Fruit fly (Drosophila melanogaster) whole organism, adult: Measurements from ENCODE around the gene CG12123.

Experiments
- CG11617 ChIP-seq: fragments of 200-800 bp; sonication (Bioruptor generic); optimal IDR thresholded peaks from 2 replicates; lab custom pipeline; 2017; ENCODE audit warnings: mild to moderate bottlenecking, missing biosample characterization, missing genetic modification reagents, missing genetic modification characterization
- CG1620 ChIP-seq: fragments of 200-800 bp; sonication (Bioruptor generic); optimal IDR thresholded peaks from 2 replicates; lab custom pipeline; 2016; ENCODE audit warnings: missing biosample characterization, missing genetic modification characterization
- CG7101 ChIP-seq: fragments of 200-800 bp; sonication (Bioruptor generic); optimal IDR thresholded peaks from 2 replicates; lab custom pipeline; 2018; ENCODE audit warnings: missing biosample characterization, mild to moderate bottlenecking, missing genetic modification characterization, moderate library complexity
- ovo ChIP-seq: fragments of 200-800 bp; sonication (Bioruptor generic); optimal IDR thresholded peaks from 2 replicates; lab custom pipeline; 2016; ENCODE audit warnings: missing biosample characterization, missing genetic modification characterization
- toe ChIP-seq: fragments of 200-800 bp; sonication (Bioruptor generic); optimal IDR thresholded peaks from 2 replicates; lab custom pipeline; 2016; ENCODE audit warnings: missing biosample characterization, missing genetic modification characterization

DNA sequence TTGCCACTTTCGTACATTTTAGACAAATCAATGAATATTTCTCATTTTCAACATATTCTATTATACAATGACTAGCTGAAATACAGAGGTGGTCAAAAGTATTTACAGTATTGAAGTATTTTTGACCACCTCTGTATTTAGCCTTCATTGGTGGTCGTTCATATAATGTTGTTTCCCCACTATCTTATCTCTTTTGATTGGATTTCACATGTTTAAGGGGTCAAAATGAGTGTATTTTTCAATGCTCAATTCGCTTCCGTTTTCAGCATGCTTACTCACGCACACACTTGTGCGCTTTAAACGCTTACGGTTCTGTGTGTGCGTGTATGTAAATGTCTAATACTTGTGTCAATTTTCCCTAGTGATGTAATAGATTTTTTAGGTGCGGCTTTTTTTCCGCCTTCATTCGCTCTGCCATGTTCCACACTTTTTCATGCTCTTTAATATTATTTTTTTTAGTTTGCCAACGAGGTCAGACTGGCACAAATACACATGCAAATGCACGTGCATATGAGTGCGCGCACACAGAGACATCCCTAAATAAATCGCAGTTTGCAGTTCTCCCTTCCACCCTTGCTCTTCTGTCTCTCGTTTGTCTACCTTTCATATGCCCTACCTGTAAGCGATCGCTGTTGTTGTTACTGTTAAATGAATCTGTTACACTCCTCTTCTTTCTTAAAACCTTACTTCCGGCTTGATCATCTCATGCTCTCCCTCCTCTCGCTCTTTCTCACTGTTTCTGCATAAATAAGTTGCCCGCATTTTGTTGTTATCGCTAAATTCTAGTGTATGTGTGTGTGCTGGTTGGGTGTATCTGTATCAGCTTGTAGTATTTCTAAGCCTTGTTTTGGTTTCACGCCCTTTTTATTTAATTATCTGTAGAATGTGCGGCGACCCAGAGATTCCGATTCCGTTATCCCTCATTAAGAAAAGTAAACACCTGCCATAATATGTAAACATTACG lies 29.7 kb downstream of the CG12123 start:
- peak; percentile 15 for TF ChIP-seq CG7101 (tag; lab: Kevin White, UChicago)
- no peak for TF ChIP-seq CG11617 (GFP tag; lab: Kevin White, UChicago)
- peak; percentile 48 for TF ChIP-seq ovo (GFP tag; lab: Kevin White, UChicago)
- peak; percentile 41 for TF ChIP-seq CG1620
- TF ChIP-seq toe (GFP tag; lab: Kevin White, UChicago) = no peak
